Worm (Caenorhabditis elegans) whole organism, L3 larva: ENCODE results near the gene pigk-1.

Experiments
- aly-2 ChIP-seq: fragments of 150-350 bp; optimal IDR thresholded peaks from 2 replicates; lab custom pipeline; 2014; ENCODE audit warnings: missing biosample characterization, missing genetic modification characterization
- ama-1 ChIP-seq: fragments of 150-350 bp; optimal IDR thresholded peaks from 2 replicates; lab custom pipeline; 2018
- egl-27 ChIP-seq: sonication (generic microtip); optimal IDR thresholded peaks from 4 replicates; lab custom pipeline; 2017; ENCODE audit warnings: missing biosample characterization, missing genetic modification reagents, missing genetic modification characterization
- fkh-10 ChIP-seq: sonication (generic microtip); optimal IDR thresholded peaks from 2 replicates; lab custom pipeline; 2017; ENCODE audit warnings: missing biosample characterization, missing genetic modification reagents, missing genetic modification characterization
- fkh-2 ChIP-seq: fragments of 150-350 bp; optimal IDR thresholded peaks from 2 replicates; lab custom pipeline; 2014; ENCODE audit warnings: missing biosample characterization, missing genetic modification reagents, missing genetic modification characterization
- nhr-237 ChIP-seq: fragments of 150-350 bp; optimal IDR thresholded peaks from 2 replicates; lab custom pipeline; 2014; ENCODE audit warnings: missing biosample characterization, missing genetic modification characterization
- nhr-67 ChIP-seq: fragments of 150-350 bp; optimal IDR thresholded peaks from 2 replicates; lab custom pipeline; 2014; ENCODE audit warnings: missing biosample characterization, missing genetic modification characterization
- snpc-4 ChIP-seq: fragments of 150-350 bp; optimal IDR thresholded peaks from 2 replicates; lab custom pipeline; 2014; ENCODE audit warnings: missing biosample characterization, missing genetic modification characterization
- zag-1 ChIP-seq: fragments of 150-350 bp; optimal IDR thresholded peaks from 2 replicates; lab custom pipeline; 2014; ENCODE audit warnings: missing biosample characterization, missing genetic modification characterization
- ztf-4 ChIP-seq: fragments of 150-350 bp; optimal IDR thresholded peaks from 2 replicates; lab custom pipeline; 2014; ENCODE audit warnings: missing biosample characterization, missing genetic modification characterization

ce11 chrIV:11103501-11103900, 6.3 kb downstream of the pigk-1 start:
- TF ChIP-seq ama-1: no peak
- no peak for TF ChIP-seq ztf-4 (tag; lab: Kevin White, UChicago)
- no peak for TF ChIP-seq fkh-10 (GFP tag; lab: Kevin White, UChicago)
- no peak for TF ChIP-seq zag-1
- TF ChIP-seq aly-2 (tag; lab: Kevin White, UChicago): no peak
- TF ChIP-seq egl-27: no peak
- no peak for TF ChIP-seq fkh-2 (tag; lab: Kevin White, UChicago)
- TF ChIP-seq nhr-67 (tag; lab: Kevin White, UChicago): no peak
- TF ChIP-seq nhr-237 (tag; lab: Kevin White, UChicago): no peak
- no peak for TF ChIP-seq snpc-4 (tag; lab: Kevin White, UChicago)
